Worm (Caenorhabditis elegans) whole organism, young adult: ENCODE results near the gene ncr-1.
A peak's percentile ranks its signal among the peaks of the same experiment; 100 is the strongest.

ENCODE experiments used
- B0336.3 ChIP-seq: fragments of 200-800 bp; sonication (Bioruptor generic); IDR thresholded peaks from 2 replicates; pipeline ENCODE4 v1.3.6; 2022; ENCODE audit warnings: missing genetic modification characterization, missing compliant biosample characterization
- C17E4.6 ChIP-seq: fragments of 200-800 bp; sonication (Bioruptor generic); IDR thresholded peaks from 2 replicates; pipeline ENCODE4 v1.3.6; 2022; ENCODE audit warnings: missing genetic modification reagents, missing genetic modification characterization, missing compliant biosample characterization
- F52B5.7 ChIP-seq: sonication (generic microtip); optimal IDR thresholded peaks from 2 replicates; lab custom pipeline; 2016; ENCODE audit warnings: mild to moderate bottlenecking, missing genetic modification characterization, missing compliant biosample characterization
- F55B11.4 ChIP-seq: sonication (generic microtip); optimal IDR thresholded peaks from 2 replicates; lab custom pipeline; 2016; ENCODE audit warnings: missing compliant biosample characterization, missing genetic modification characterization, borderline replicate concordance; ENCODE audit not compliant: insufficient read depth
- T26A5.8 ChIP-seq: sonication (generic microtip); optimal IDR thresholded peaks from 2 replicates; lab custom pipeline; 2016; ENCODE audit warnings: missing genetic modification characterization, missing compliant biosample characterization
- Y95B8A.8 ChIP-seq: fragments of 200-800 bp; sonication (Bioruptor generic); IDR thresholded peaks from 2 replicates; pipeline ENCODE4 v1.3.6; 2022; ENCODE audit warnings: missing genetic modification reagents, missing genetic modification characterization, missing compliant biosample characterization
- ZK185.1 ChIP-seq: sonication (generic microtip); optimal IDR thresholded peaks from 2 replicates; lab custom pipeline; 2016; ENCODE audit warnings: mild to moderate bottlenecking, missing genetic modification characterization, missing compliant biosample characterization; ENCODE audit not compliant: poor library complexity, severe bottlenecking
- attf-6 ChIP-seq: fragments of 200-800 bp; sonication (Bioruptor generic); IDR thresholded peaks from 2 replicates; pipeline ENCODE4 v1.3.6; 2022; ENCODE audit warnings: missing genetic modification reagents, missing genetic modification characterization, missing compliant biosample characterization
- ccch-3 ChIP-seq: fragments of 200-800 bp; sonication (Bioruptor generic); optimal IDR thresholded peaks from 2 replicates; lab custom pipeline; 2018; ENCODE audit warnings: mild to moderate bottlenecking, missing genetic modification characterization, missing compliant biosample characterization
- cebp-1 ChIP-seq, 2 experiments: fragments of 200-800 bp in 1 of 2; sonication (Bioruptor generic) in 1 of 2; sonication (generic microtip) in 1 of 2; IDR thresholded peaks in 1 of 2; optimal IDR thresholded peaks in 1 of 2; 2 replicates each; pipeline versions ENCODE4 v1.3.6 to Lab custom; 2017 to 2022; ENCODE audit warnings: missing compliant biosample characterization in 2 of 2, missing genetic modification characterization in 2 of 2, mild to moderate bottlenecking in 1 of 2, missing genetic modification reagents in 1 of 2, moderate library complexity in 1 of 2
- ceh-27 ChIP-seq: fragments of 200-800 bp; sonication (Bioruptor generic); optimal IDR thresholded peaks from 2 replicates; lab custom pipeline; 2018; ENCODE audit warnings: mild to moderate bottlenecking, missing genetic modification characterization, moderate library complexity, missing compliant biosample characterization
- ceh-91 ChIP-seq: fragments of 200-800 bp; sonication (Bioruptor generic); IDR thresholded peaks from 2 replicates; pipeline ENCODE4 v1.3.6; 2022; ENCODE audit warnings: missing genetic modification reagents, missing genetic modification characterization, missing compliant biosample characterization
- chd-7 ChIP-seq: sonication (generic microtip); optimal IDR thresholded peaks from 2 replicates; lab custom pipeline; 2016; ENCODE audit warnings: mild to moderate bottlenecking, missing genetic modification characterization, moderate library complexity, missing compliant biosample characterization
- dpl-1 ChIP-seq: fragments of 150-350 bp; optimal IDR thresholded peaks from 2 replicates; lab custom pipeline; 2014; ENCODE audit warnings: missing biosample characterization, missing genetic modification reagents, missing genetic modification characterization
- hlh-12 ChIP-seq: sonication (generic microtip); optimal IDR thresholded peaks from 2 replicates; lab custom pipeline; 2016; ENCODE audit warnings: missing genetic modification characterization, missing compliant biosample characterization
- hlh-26 ChIP-seq: fragments of 200-800 bp; sonication (Bioruptor generic); conservative IDR thresholded peaks from 2 replicates; pipeline ENCODE4 v1.3.6; 2022; ENCODE audit warnings: missing genetic modification reagents, missing genetic modification characterization, missing compliant biosample characterization
- hmg-1.2 ChIP-seq: fragments of 200-800 bp; sonication (Bioruptor generic); IDR thresholded peaks from 2 replicates; pipeline ENCODE4 v1.3.6; 2022; ENCODE audit warnings: missing genetic modification reagents, missing genetic modification characterization, missing compliant biosample characterization
- lin-26 ChIP-seq: fragments of 200-800 bp; sonication (Bioruptor generic); IDR thresholded peaks from 2 replicates; pipeline ENCODE4 v1.3.6; 2022; ENCODE audit warnings: missing genetic modification reagents, missing genetic modification characterization, missing compliant biosample characterization
- lir-1 ChIP-seq: fragments of 200-800 bp; sonication (Bioruptor generic); conservative IDR thresholded peaks from 2 replicates; pipeline ENCODE4 v1.3.6; 2022; ENCODE audit warnings: missing genetic modification reagents, missing genetic modification characterization, missing compliant biosample characterization
- madf-6 ChIP-seq: fragments of 200-800 bp; sonication (Bioruptor generic); IDR thresholded peaks from 2 replicates; pipeline ENCODE4 v1.3.6; 2022; ENCODE audit warnings: missing genetic modification reagents, missing genetic modification characterization, missing compliant biosample characterization
- nhr-120 ChIP-seq: fragments of 200-800 bp; sonication (Bioruptor generic); IDR thresholded peaks from 2 replicates; pipeline ENCODE4 v1.3.6; 2022; ENCODE audit warnings: missing genetic modification characterization, missing compliant biosample characterization
- nhr-179 ChIP-seq: sonication (generic microtip); optimal IDR thresholded peaks from 2 replicates; lab custom pipeline; 2016; ENCODE audit warnings: mild to moderate bottlenecking, missing genetic modification characterization, missing compliant biosample characterization
- pbrm-1 ChIP-seq: fragments of 200-800 bp; sonication (Bioruptor generic); IDR thresholded peaks from 2 replicates; pipeline ENCODE4 v1.3.6; 2022; ENCODE audit warnings: missing genetic modification reagents, missing genetic modification characterization, missing compliant biosample characterization
- rcor-1 ChIP-seq: fragments of 200-800 bp; sonication (Bioruptor generic); IDR thresholded peaks from 2 replicates; pipeline ENCODE4 v1.3.6; 2022; ENCODE audit warnings: missing genetic modification reagents, missing genetic modification characterization, missing compliant biosample characterization
- repo-1 ChIP-seq: sonication (generic microtip); optimal IDR thresholded peaks from 2 replicates; lab custom pipeline; 2017; ENCODE audit warnings: mild to moderate bottlenecking, missing genetic modification characterization, missing compliant biosample characterization
- snpc-3.4 ChIP-seq: sonication (generic microtip); optimal IDR thresholded peaks from 2 replicates; lab custom pipeline; 2017; ENCODE audit warnings: missing genetic modification characterization, mild to moderate bottlenecking, missing compliant biosample characterization, antibody characterized with exemption, moderate library complexity, missing genotype, missing genetic modification reagents
- sptf-2 ChIP-seq: fragments of 200-800 bp; sonication (Bioruptor generic); optimal IDR thresholded peaks from 2 replicates; lab custom pipeline; 2018; ENCODE audit warnings: mild to moderate bottlenecking, missing genetic modification characterization, missing compliant biosample characterization
- tbp1 ChIP-seq: fragments of 200-800 bp; sonication (Bioruptor generic); optimal IDR thresholded peaks from 2 replicates; lab custom pipeline; 2018; ENCODE audit warnings: mild to moderate bottlenecking, missing genetic modification characterization, missing compliant biosample characterization
- tbx-9 ChIP-seq: sonication (generic microtip); optimal IDR thresholded peaks from 2 replicates; lab custom pipeline; 2016; ENCODE audit warnings: borderline replicate concordance, missing genetic modification characterization, inconsistent platforms, missing compliant biosample characterization
- tlf-1 ChIP-seq: fragments of 200-800 bp; sonication (Bioruptor generic); optimal IDR thresholded peaks from 2 replicates; lab custom pipeline; 2018; ENCODE audit warnings: mild to moderate bottlenecking, missing genetic modification characterization, missing compliant biosample characterization
- zim-3 ChIP-seq: sonication (generic microtip); optimal IDR thresholded peaks from 2 replicates; lab custom pipeline; 2017; ENCODE audit warnings: mild to moderate bottlenecking, missing genetic modification characterization, moderate library complexity, missing compliant biosample characterization
- ztf-26 ChIP-seq: sonication (generic microtip); optimal IDR thresholded peaks from 2 replicates; lab custom pipeline; 2017; ENCODE audit warnings: missing genetic modification characterization, missing compliant biosample characterization
- ztf-28 ChIP-seq: fragments of 200-800 bp; sonication (Bioruptor generic); IDR thresholded peaks from 2 replicates; pipeline ENCODE4 v1.3.6; 2022; ENCODE audit warnings: missing genetic modification reagents, missing genetic modification characterization, missing compliant biosample characterization

The ncr-1 gene

DNA sequence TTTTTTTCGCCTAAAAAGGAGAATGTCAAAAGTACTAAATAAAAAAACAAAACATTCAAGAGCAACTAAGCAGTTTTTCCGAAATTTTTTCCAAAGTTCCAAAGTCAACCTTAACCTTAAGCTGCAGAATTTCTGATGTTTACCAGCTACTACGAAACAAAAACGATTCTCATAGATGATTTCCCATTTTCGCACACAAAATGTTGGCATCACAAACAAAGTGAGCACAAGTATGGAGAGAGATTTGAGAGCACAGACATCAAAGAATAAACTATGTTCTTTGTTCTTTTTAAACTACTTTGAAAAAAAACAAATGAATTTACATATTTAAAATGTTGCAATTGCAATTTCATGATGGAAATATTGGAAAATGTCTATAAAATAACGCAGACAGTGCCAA is 34.7 kb upstream of the ncr-1 start:
- no peak for TF ChIP-seq ccch-3 (GFP tag; lab: Kevin White, UChicago)
- TF ChIP-seq rcor-1 (GFP tag; lab: Robert Waterston, UW): no peak
- no peak for TF ChIP-seq T26A5.8 (tag; lab: Kevin White, UChicago)
- no peak for TF ChIP-seq snpc-3.4 (tag; lab: Kevin White, UChicago)
- no peak for TF ChIP-seq lin-26 (GFP tag; lab: Robert Waterston, UW)
- no peak for TF ChIP-seq zim-3
- TF ChIP-seq tbx-9 (tag; lab: Kevin White, UChicago): no peak
- TF ChIP-seq ceh-91 (GFP tag; lab: Robert Waterston, UW): no peak
- TF ChIP-seq tbp1: no peak
- TF ChIP-seq ztf-28 (GFP tag; lab: Robert Waterston, UW): no peak
- no peak for TF ChIP-seq nhr-120 (GFP tag; lab: Robert Waterston, UW)
- TF ChIP-seq Y95B8A.8 (GFP tag; lab: Robert Waterston, UW): no peak
- TF ChIP-seq F55B11.4 (tag; lab: Kevin White, UChicago): no peak
- no peak for TF ChIP-seq repo-1 (tag; lab: Kevin White, UChicago)
- TF ChIP-seq ztf-26 (tag; lab: Kevin White, UChicago): no peak
- TF ChIP-seq dpl-1 (GFP tag; lab: Kevin White, UChicago): no peak
- TF ChIP-seq hmg-1.2 (GFP tag; lab: Robert Waterston, UW): no peak
- no peak for TF ChIP-seq hlh-26 (GFP tag; lab: Robert Waterston, UW)
- TF ChIP-seq B0336.3 (GFP tag; lab: Robert Waterston, UW): no peak
- no peak for TF ChIP-seq F52B5.7

DNA sequence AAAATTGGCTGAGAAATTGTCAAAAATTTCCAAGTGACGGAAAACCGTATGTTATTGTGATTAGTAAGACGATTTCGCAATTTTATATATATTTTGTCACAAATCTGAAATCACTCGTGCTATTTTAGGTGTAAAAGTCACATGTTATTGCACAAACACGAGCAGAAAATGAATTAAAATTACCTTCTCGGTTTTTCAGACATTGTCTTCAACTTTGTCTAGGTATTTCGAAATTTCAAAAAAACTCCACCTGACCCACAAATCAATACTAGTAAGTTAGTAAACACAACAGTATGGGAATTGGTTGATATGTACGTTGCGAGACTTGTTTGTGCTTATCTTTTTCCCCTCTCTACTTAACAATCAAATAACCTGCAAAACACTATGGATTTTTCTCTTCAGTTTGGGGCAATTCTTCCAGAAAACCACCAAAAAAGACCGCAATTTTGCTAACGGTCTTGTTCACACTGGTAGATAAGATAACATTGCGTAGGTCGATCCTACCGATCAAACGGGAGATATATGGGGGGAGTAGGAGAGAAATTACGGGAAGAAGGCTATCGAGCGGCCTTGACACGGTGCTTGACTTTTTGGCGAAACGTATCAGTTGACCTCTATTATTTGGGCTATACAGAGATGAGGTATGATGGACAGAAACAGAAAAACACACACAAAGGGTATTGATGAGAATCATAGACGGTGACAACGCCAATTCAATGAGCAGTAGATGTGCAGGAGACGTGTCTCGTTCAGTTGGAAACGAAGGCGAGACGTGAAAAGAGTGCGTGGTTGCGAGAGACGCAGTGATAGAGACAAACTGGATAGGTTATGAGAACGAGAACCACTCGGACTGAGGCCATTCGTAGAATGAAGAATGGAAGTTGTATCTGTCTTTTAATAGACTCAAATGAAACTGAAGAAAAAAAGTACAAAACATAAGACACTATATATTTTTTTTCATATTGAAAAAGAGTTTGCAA is 33.5 kb upstream of the ncr-1 start, which contains the start of gene C07A12.7:
TSS of gene C07A12.7 (minus strand) at position 308 of the 980 bp plus-strand sequence.
- TF ChIP-seq nhr-179 (tag; lab: Kevin White, UChicago) (no peak), madf-6 (GFP tag; lab: Robert Waterston, UW) (0 out of 2 replicates have a peak, but pooled peaks have one; percentile 31), hmg-1.2 (GFP tag; lab: Robert Waterston, UW) (peak; percentile 83), cebp-1 (GFP tag; IDR thresholded peaks at IDR 0.05; lab: Robert Waterston, UW) (peak; percentile 89), cebp-1 (tag; optimal IDR thresholded peaks at IDR 0.05; lab: Kevin White, UChicago) (peak; percentile 95)

DNA sequence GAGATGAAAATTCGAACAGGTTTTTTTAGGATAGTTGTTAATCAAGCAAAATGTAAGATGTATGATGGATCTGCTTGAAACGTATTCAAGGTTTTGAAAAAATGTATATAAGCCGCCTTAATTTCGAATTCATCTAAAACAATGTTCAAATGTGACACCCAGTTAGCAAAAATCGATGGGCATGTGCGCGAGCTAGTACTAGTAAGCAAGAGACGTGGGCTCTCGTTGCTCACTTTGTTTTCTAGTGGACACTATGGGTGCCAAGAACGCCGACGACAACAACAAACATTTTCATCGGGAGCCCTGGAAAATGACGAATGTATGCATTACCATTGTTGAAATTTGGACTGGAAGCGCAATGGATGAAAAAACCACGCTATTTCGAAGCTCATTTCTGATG is 32.5 kb upstream of the ncr-1 start:
- TF ChIP-seq tlf-1 (GFP tag; lab: Kevin White, UChicago): no peak
- no peak for TF ChIP-seq ZK185.1 (tag; lab: Kevin White, UChicago)
- TF ChIP-seq lir-1 (GFP tag; lab: Robert Waterston, UW): no peak
- TF ChIP-seq chd-7 (tag; lab: Kevin White, UChicago): no peak
- no peak for TF ChIP-seq C17E4.6 (GFP tag; lab: Robert Waterston, UW)
- TF ChIP-seq sptf-2 (GFP tag; lab: Kevin White, UChicago): no peak
- no peak for TF ChIP-seq dpl-1 (GFP tag; lab: Kevin White, UChicago)
- no peak for TF ChIP-seq attf-6 (GFP tag; lab: Robert Waterston, UW)
- no peak for TF ChIP-seq hlh-12

DNA sequence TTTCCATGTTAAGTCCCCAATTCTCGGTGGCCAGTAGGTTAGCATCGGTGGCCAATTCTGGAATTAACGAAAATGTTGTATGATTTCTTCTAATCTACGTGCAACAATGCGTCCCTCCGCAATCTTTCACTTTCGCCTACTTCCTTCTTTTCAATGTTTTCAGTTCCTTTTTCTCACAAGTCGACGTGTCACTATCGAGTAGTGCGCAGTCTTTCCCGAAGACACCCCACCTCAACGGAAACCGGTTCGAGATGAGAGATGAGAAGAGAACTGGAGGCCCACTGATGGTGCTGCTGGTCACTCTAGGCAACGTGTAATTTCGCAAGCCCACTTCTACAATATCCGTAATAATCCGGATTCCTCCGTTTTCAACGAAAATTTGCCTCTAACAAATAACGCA is 31.3 kb upstream of the ncr-1 start:
- TF ChIP-seq pbrm-1 (GFP tag; lab: Robert Waterston, UW): no peak
- 0 out of 2 replicates have a peak, but pooled peaks have one; percentile 18 for TF ChIP-seq cebp-1 (GFP tag; IDR thresholded peaks at IDR 0.05; lab: Robert Waterston, UW)
- peak; percentile 12 for TF ChIP-seq cebp-1 (tag; optimal IDR thresholded peaks at IDR 0.05; lab: Kevin White, UChicago)
- peak; percentile 1 for TF ChIP-seq ceh-27
- TF ChIP-seq ztf-28 (GFP tag; lab: Robert Waterston, UW): no peak
- TF ChIP-seq lin-26 (GFP tag; lab: Robert Waterston, UW): 0 out of 2 replicates have a peak, but pooled peaks have one; percentile 8
- TF ChIP-seq, all 124 proteins: peak for 3
